Worm (Caenorhabditis elegans) whole organism, L4/young adult: ENCODE measurements around the gene Y105C5B.9.

Source experiments
- dao-5 ChIP-seq: sonication (generic microtip); optimal IDR thresholded peaks from 2 replicates; lab custom pipeline; 2016; ENCODE audit warnings: missing genotype, missing genetic modification characterization, moderate library complexity, missing compliant biosample characterization
- him-1 ChIP-seq: sonication (generic microtip); optimal IDR thresholded peaks from 2 replicates; lab custom pipeline; 2016; ENCODE audit warnings: missing genotype, missing genetic modification reagents, missing genetic modification characterization, missing compliant biosample characterization

ce11 chrIV:15950838-15951581 lies 20.6 kb downstream of the Y105C5B.9 start, which contains the start of gene ifas-3:
- TF ChIP-seq him-1 (tag; lab: Kevin White, UChicago) = no peak
- no peak for TF ChIP-seq dao-5 (tag; lab: Kevin White, UChicago)
